Worm (Caenorhabditis elegans) whole organism, L2 larva: ENCODE measurements around the gene sre-51.
A peak's percentile ranks its signal among the peaks of the same experiment; 100 is the strongest.

Experiments used
- C34F6.9 ChIP-seq: fragments of 150-350 bp; optimal IDR thresholded peaks from 2 replicates; lab custom pipeline; 2014; ENCODE audit warnings: missing biosample characterization, missing genetic modification characterization
- F13H6.1 ChIP-seq: sonication (generic microtip); optimal IDR thresholded peaks from 2 replicates; lab custom pipeline; 2016; ENCODE audit warnings: missing genetic modification characterization, missing compliant biosample characterization
- ZK546.5 ChIP-seq: sonication (generic microtip); optimal IDR thresholded peaks from 2 replicates; lab custom pipeline; 2017; ENCODE audit warnings: missing biosample characterization, missing genetic modification characterization
- alr-1 ChIP-seq: fragments of 150-350 bp; optimal IDR thresholded peaks from 2 replicates; lab custom pipeline; 2014; ENCODE audit warnings: missing biosample characterization, missing genetic modification characterization
- ama-1 ChIP-seq: fragments of 150-350 bp; optimal IDR thresholded peaks from 2 replicates; lab custom pipeline; 2018; ENCODE audit warnings: inconsistent platforms
- blmp-1 ChIP-seq: sonication (generic microtip); optimal IDR thresholded peaks from 2 replicates; lab custom pipeline; 2017; ENCODE audit warnings: missing genetic modification characterization, mild to moderate bottlenecking, missing compliant biosample characterization, antibody characterized with exemption, moderate library complexity; ENCODE audit not compliant: insufficient read depth
- ceh-82 ChIP-seq: fragments of 150-350 bp; optimal IDR thresholded peaks from 2 replicates; lab custom pipeline; 2014; ENCODE audit warnings: missing biosample characterization, missing genetic modification characterization
- crh-2 ChIP-seq: sonication (generic microtip); optimal IDR thresholded peaks from 2 replicates; lab custom pipeline; 2017; ENCODE audit warnings: missing biosample characterization, missing genetic modification characterization
- egl-27 ChIP-seq: sonication (generic microtip); optimal IDR thresholded peaks from 3 replicates; lab custom pipeline; 2017; ENCODE audit warnings: missing biosample characterization, missing genetic modification reagents, missing genetic modification characterization
- elt-1 ChIP-seq: fragments of 150-350 bp; optimal IDR thresholded peaks from 2 replicates; lab custom pipeline; 2014; ENCODE audit warnings: missing biosample characterization, missing genetic modification characterization
- elt-3 ChIP-seq: sonication (generic microtip); optimal IDR thresholded peaks from 2 replicates; lab custom pipeline; 2017; ENCODE audit warnings: missing biosample characterization, missing genetic modification characterization
- fos-1 ChIP-seq: fragments of 150-350 bp; optimal IDR thresholded peaks from 2 replicates; lab custom pipeline; 2014; ENCODE audit warnings: missing biosample characterization, missing genetic modification characterization
- gmeb-1 ChIP-seq: fragments of 150-350 bp; optimal IDR thresholded peaks from 2 replicates; lab custom pipeline; 2014; ENCODE audit warnings: missing biosample characterization, missing genetic modification characterization
- lin-11 ChIP-seq: fragments of 150-350 bp; sonication (generic microtip); optimal IDR thresholded peaks from 2 replicates; lab custom pipeline; 2014; ENCODE audit warnings: missing biosample characterization, missing genetic modification characterization, inconsistent platforms, mixed read lengths
- lin-13 ChIP-seq: fragments of 150-350 bp; optimal IDR thresholded peaks from 2 replicates; lab custom pipeline; 2014; ENCODE audit warnings: missing biosample characterization, missing genetic modification reagents, missing genetic modification characterization
- lin-39 ChIP-seq: fragments of 150-350 bp; optimal IDR thresholded peaks from 2 replicates; lab custom pipeline; 2014; ENCODE audit warnings: missing biosample characterization, missing genetic modification reagents, missing genetic modification characterization
- lsy-2 ChIP-seq, 2 experiments: fragments of 150-350 bp in 1 of 2; sonication (generic microtip) in 1 of 2; optimal IDR thresholded peaks; 2 replicates each; lab custom pipeline; 2014 to 2017; ENCODE audit warnings: missing biosample characterization in 2 of 2, missing genetic modification characterization in 2 of 2
- mab-5 ChIP-seq: fragments of 150-350 bp; optimal IDR thresholded peaks from 2 replicates; lab custom pipeline; 2014; ENCODE audit warnings: missing biosample characterization, missing genetic modification characterization
- mdl-1 ChIP-seq, 2 experiments: fragments of 150-350 bp in 1 of 2; sonication (generic microtip) in 1 of 2; optimal IDR thresholded peaks; 2 replicates each; lab custom pipeline; 2017; ENCODE audit warnings: missing biosample characterization in 2 of 2, missing genetic modification characterization in 2 of 2
- nhr-10 ChIP-seq: sonication (generic microtip); optimal IDR thresholded peaks from 2 replicates; lab custom pipeline; 2017; ENCODE audit warnings: missing biosample characterization, missing genetic modification characterization
- nhr-11 ChIP-seq: fragments of 150-350 bp; optimal IDR thresholded peaks from 2 replicates; lab custom pipeline; 2014; ENCODE audit warnings: missing biosample characterization, missing genetic modification characterization
- nhr-12 ChIP-seq: fragments of 150-350 bp; optimal IDR thresholded peaks from 2 replicates; lab custom pipeline; 2014; ENCODE audit warnings: missing biosample characterization, missing genetic modification characterization
- nhr-129 ChIP-seq: fragments of 150-350 bp; optimal IDR thresholded peaks from 2 replicates; lab custom pipeline; 2014; ENCODE audit warnings: missing biosample characterization, missing genetic modification characterization
- nhr-21 ChIP-seq: fragments of 150-350 bp; optimal IDR thresholded peaks from 2 replicates; lab custom pipeline; 2014; ENCODE audit warnings: missing biosample characterization, missing genetic modification characterization
- nhr-237 ChIP-seq: fragments of 150-350 bp; optimal IDR thresholded peaks from 2 replicates; lab custom pipeline; 2014; ENCODE audit warnings: missing biosample characterization, missing genetic modification characterization
- nhr-25 ChIP-seq: fragments of 150-350 bp; sonication (generic microtip); optimal IDR thresholded peaks from 3 replicates; lab custom pipeline; 2014; ENCODE audit warnings: missing biosample characterization, missing genetic modification characterization
- nhr-6 ChIP-seq: fragments of 150-350 bp; optimal IDR thresholded peaks from 2 replicates; lab custom pipeline; 2014; ENCODE audit warnings: missing biosample characterization, missing genetic modification characterization
- nhr-77 ChIP-seq: fragments of 150-350 bp; optimal IDR thresholded peaks from 2 replicates; lab custom pipeline; 2014; ENCODE audit warnings: missing biosample characterization, missing genetic modification characterization
- peb-1 ChIP-seq: fragments of 150-350 bp; optimal IDR thresholded peaks from 2 replicates; lab custom pipeline; 2014; ENCODE audit warnings: missing biosample characterization, missing genetic modification characterization
- sem-4 ChIP-seq: fragments of 150-350 bp; optimal IDR thresholded peaks from 2 replicates; lab custom pipeline; 2014; ENCODE audit warnings: missing biosample characterization, missing genetic modification reagents, missing genetic modification characterization
- skn-1 ChIP-seq: sonication (generic microtip); optimal IDR thresholded peaks from 2 replicates; lab custom pipeline; 2017; ENCODE audit warnings: missing biosample characterization, missing genetic modification characterization
- sma-3 ChIP-seq: sonication (generic microtip); optimal IDR thresholded peaks from 2 replicates; lab custom pipeline; 2016; ENCODE audit warnings: missing genetic modification reagents, missing genetic modification characterization, missing compliant biosample characterization
- snpc-4 ChIP-seq: fragments of 150-350 bp; optimal IDR thresholded peaks from 2 replicates; lab custom pipeline; 2014; ENCODE audit warnings: missing biosample characterization, missing genetic modification characterization
- unc-55 ChIP-seq: fragments of 150-350 bp; sonication (generic microtip); optimal IDR thresholded peaks from 3 replicates; lab custom pipeline; 2014; ENCODE audit warnings: missing biosample characterization, missing genetic modification reagents, missing genetic modification characterization
- unc-62 ChIP-seq: fragments of 150-350 bp; optimal IDR thresholded peaks from 2 replicates; lab custom pipeline; 2014; ENCODE audit warnings: missing biosample characterization, missing genetic modification reagents, missing genetic modification characterization
- ztf-1 ChIP-seq: fragments of 200-800 bp; sonication (Bioruptor generic); conservative IDR thresholded peaks from 2 replicates; pipeline ENCODE4 v1.3.6; 2022; ENCODE audit warnings: missing genetic modification characterization, missing compliant biosample characterization
- ztf-11 ChIP-seq: sonication (generic microtip); optimal IDR thresholded peaks from 2 replicates; lab custom pipeline; 2017; ENCODE audit warnings: missing biosample characterization, missing genetic modification characterization

Gene sre-51

ce11 chrII:12339152-12339551, 27.5 kb downstream of the sre-51 start:
- TF ChIP-seq alr-1 (tag; lab: Kevin White, UChicago) (no peak), ama-1 (no peak), nhr-129 (peak; percentile 69), sem-4 (tag; lab: Kevin White, UChicago) (no peak), nhr-21 (peak; percentile 19), C34F6.9 (tag; lab: Kevin White, UChicago) (peak; percentile 82), blmp-1 (tag; lab: Kevin White, UChicago) (peak; percentile 4), nhr-77 (tag; lab: Kevin White, UChicago) (no peak), nhr-11 (no peak), lsy-2 (tag; optimal IDR thresholded peaks at IDR 0.05; lab: Kevin White, UChicago) (peak; percentile 76 to 95), peb-1 (tag; lab: Kevin White, UChicago) (no peak), lin-13 (GFP tag; lab: Kevin White, UChicago) (peak; percentile 69), egl-27 (peak; percentile 9), unc-62 (GFP tag; lab: Kevin White, UChicago) (no peak), sma-3 (peak; percentile 58), nhr-12 (tag; lab: Kevin White, UChicago) (no peak), mab-5 (tag; lab: Kevin White, UChicago) (peak; percentile 62), unc-55 (GFP tag; lab: Kevin White, UChicago) (peak; percentile 85), lin-11 (tag; lab: Kevin White, UChicago) (peak; percentile 59), crh-2 (tag; lab: Kevin White, UChicago) (peak; percentile 65), F13H6.1 (tag; lab: Kevin White, UChicago) (peak; percentile 52), nhr-25 (tag; lab: Kevin White, UChicago) (peak; percentile 80), elt-1 (tag; lab: Kevin White, UChicago) (no peak), snpc-4 (tag; lab: Kevin White, UChicago) (peak; percentile 56), gmeb-1 (tag; lab: Kevin White, UChicago) (peak; percentile 69), skn-1 (tag; lab: Kevin White, UChicago) (no peak), fos-1 (tag; lab: Kevin White, UChicago) (peak; percentile 71)

DNA sequence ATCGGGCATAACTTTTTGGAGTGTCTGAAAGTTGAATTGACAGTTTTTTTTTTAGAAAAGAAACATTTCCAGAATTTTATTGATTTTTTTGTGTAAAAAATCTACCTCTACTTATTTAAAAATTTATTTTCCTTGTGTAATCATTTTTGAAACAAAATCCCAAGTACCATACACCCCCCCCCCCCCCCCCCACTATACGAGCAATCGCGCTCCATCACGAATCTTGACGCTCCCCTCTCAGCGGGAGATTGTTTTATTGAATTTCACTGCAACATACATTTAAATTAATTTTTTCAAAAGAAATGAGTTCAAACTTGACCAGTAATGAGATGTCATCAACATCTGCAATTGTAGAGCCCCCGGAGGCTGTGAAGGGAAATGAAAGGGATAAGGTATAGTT, 28.0 kb downstream of the sre-51 start, which contains the start of gene sop-2:
Gene sop-2, plus strand, starts transcription at position 301 of the 400 bp plus-strand sequence.
- TF ChIP-seq ceh-82, result no peak
- no peak for TF ChIP-seq nhr-77 (tag; lab: Kevin White, UChicago)
- TF ChIP-seq fos-1 (tag; lab: Kevin White, UChicago), result no peak
- TF ChIP-seq sma-3, result no peak

ce11 chrII:12341566-12342223, 30.0 kb downstream of the sre-51 start:
- TF ChIP-seq nhr-25 (tag; lab: Kevin White, UChicago) (peak; percentile 17), unc-55 (GFP tag; lab: Kevin White, UChicago) (peak; percentile 24), mab-5 (tag; lab: Kevin White, UChicago) (no peak), nhr-129 (peak; percentile 28)

ce11 chrII:12342928-12343327, 31.3 kb downstream of the sre-51 start:
- TF ChIP-seq ztf-1 (GFP tag; lab: Robert Waterston, UW) (no peak), nhr-129 (no peak), nhr-10 (tag; lab: Kevin White, UChicago) (no peak), nhr-11 (no peak), F13H6.1 (tag; lab: Kevin White, UChicago) (no peak), mdl-1 (tag; optimal IDR thresholded peaks at IDR 0.05; lab: Kevin White, UChicago) (no peak), lin-39 (tag; lab: Kevin White, UChicago) (no peak), egl-27 (no peak), ztf-11 (tag; lab: Kevin White, UChicago) (no peak), ZK546.5 (tag; lab: Kevin White, UChicago) (no peak), elt-3 (tag; lab: Kevin White, UChicago) (no peak), nhr-237 (tag; lab: Kevin White, UChicago) (no peak), nhr-6 (tag; lab: Kevin White, UChicago) (no peak)
